Worm (Caenorhabditis elegans): ENCODE data around the gene K01D12.20.

DNA sequence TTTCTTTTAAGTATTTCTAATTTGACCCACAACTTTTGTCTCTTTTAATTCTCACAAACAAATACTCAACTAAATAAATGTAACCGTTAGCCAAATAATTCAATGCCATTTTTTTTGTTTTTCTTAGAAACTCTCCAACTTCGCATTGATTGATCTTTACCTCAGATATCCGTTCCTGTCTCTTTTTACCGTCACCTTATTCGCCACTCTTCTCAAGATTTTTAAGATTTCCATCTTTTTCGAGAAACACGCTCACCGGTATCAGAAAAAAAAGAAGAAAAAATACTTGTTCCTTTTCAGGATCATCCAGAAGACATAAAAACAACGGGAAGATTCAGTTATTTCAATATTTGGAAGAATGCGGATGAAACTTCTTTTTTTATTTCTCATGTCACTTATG lies 42.3 kb downstream of the K01D12.20 start, which contains the start of gene F23H12.5:
- TF ChIP-seq dao-5 (tag; optimal IDR thresholded peaks at IDR 0.05) (no peak), him-1 (tag; optimal IDR thresholded peaks at IDR 0.05) (no peak), W03F9.2 (tag; optimal IDR thresholded peaks at IDR 0.05) (no peak)

Data from whole organism, L4/young adult.